Fruit fly (Drosophila melanogaster) whole organism, embryonic: ENCODE results near the gene uncNacbeta.

Source experiments
- Atf-2 ChIP-seq: fragments of 200-800 bp; sonication (Bioruptor generic); optimal IDR thresholded peaks from 2 replicates; lab custom pipeline; 2016; ENCODE audit warnings: missing biosample characterization, missing genetic modification characterization
- CG11504 ChIP-seq: fragments of 200-800 bp; sonication (Bioruptor generic); optimal IDR thresholded peaks from 3 replicates; lab custom pipeline; 2019; ENCODE audit warnings: missing biosample characterization, mild to moderate bottlenecking, missing genetic modification characterization, moderate library complexity
- CG12104 ChIP-seq: fragments of 200-800 bp; sonication (Bioruptor generic); optimal IDR thresholded peaks from 3 replicates; lab custom pipeline; 2016; ENCODE audit warnings: missing biosample characterization, missing genetic modification characterization
- CG12219 ChIP-seq: fragments of 200-800 bp; sonication (Bioruptor generic); optimal IDR thresholded peaks from 3 replicates; lab custom pipeline; 2018; ENCODE audit warnings: missing biosample characterization, mild to moderate bottlenecking, missing genetic modification characterization
- CG13296 ChIP-seq: fragments of 200-800 bp; sonication (Bioruptor generic); optimal IDR thresholded peaks from 3 replicates; lab custom pipeline; 2018; ENCODE audit warnings: missing biosample characterization, mild to moderate bottlenecking, missing genetic modification characterization
- CG1529 ChIP-seq: fragments of 200-800 bp; sonication (Bioruptor generic); optimal IDR thresholded peaks from 3 replicates; lab custom pipeline; 2018; ENCODE audit warnings: missing biosample characterization, missing genetic modification characterization
- CG15479 ChIP-seq: fragments of 200-800 bp; sonication (Bioruptor generic); optimal IDR thresholded peaks from 3 replicates; lab custom pipeline; 2019; ENCODE audit warnings: missing biosample characterization, mild to moderate bottlenecking, missing genetic modification characterization, moderate library complexity
- CG15514 ChIP-seq: fragments of 200-800 bp; sonication (Bioruptor generic); optimal IDR thresholded peaks from 3 replicates; lab custom pipeline; 2017; ENCODE audit warnings: missing biosample characterization, missing genetic modification characterization, mild to moderate bottlenecking, moderate library complexity, missing genetic modification reagents
- CG16813 ChIP-seq: fragments of 200-800 bp; sonication (Bioruptor generic); IDR thresholded peaks from 3 replicates; pipeline ENCODE4 v1.3.6; 2022; ENCODE audit warnings: missing biosample characterization, missing genetic modification characterization; ENCODE audit not compliant: partially characterized antibody
- CG31224 ChIP-seq: fragments of 200-800 bp; sonication (Bioruptor generic); IDR thresholded peaks from 2 replicates; pipeline ENCODE4 v1.3.6; 2022; ENCODE audit warnings: missing biosample characterization, missing genetic modification characterization
- CG3407 ChIP-seq: fragments of 200-800 bp; sonication (Bioruptor generic); optimal IDR thresholded peaks from 2 replicates; lab custom pipeline; 2018; ENCODE audit warnings: missing biosample characterization, mild to moderate bottlenecking, missing genetic modification characterization
- CG4282 ChIP-seq: fragments of 200-800 bp; sonication (Bioruptor generic); optimal IDR thresholded peaks from 2 replicates; lab custom pipeline; 2016; ENCODE audit warnings: missing biosample characterization, missing genetic modification characterization
- CG4424 ChIP-seq: fragments of 200-800 bp; sonication (Bioruptor generic); optimal IDR thresholded peaks from 3 replicates; lab custom pipeline; 2016; ENCODE audit warnings: missing biosample characterization, missing genetic modification characterization
- CG4617 ChIP-seq: fragments of 200-800 bp; sonication (Bioruptor generic); optimal IDR thresholded peaks from 3 replicates; lab custom pipeline; 2016; ENCODE audit warnings: missing biosample characterization, missing genetic modification characterization, borderline replicate concordance
- CG4854 ChIP-seq: fragments of 200-800 bp; sonication (Bioruptor generic); optimal IDR thresholded peaks from 2 replicates; lab custom pipeline; 2016; ENCODE audit warnings: missing biosample characterization, missing genetic modification characterization, inconsistent platforms
- CG5180 ChIP-seq: fragments of 200-800 bp; sonication (Bioruptor generic); optimal IDR thresholded peaks from 3 replicates; lab custom pipeline; 2017; ENCODE audit warnings: missing biosample characterization, missing genetic modification characterization, mild to moderate bottlenecking, moderate library complexity, missing genetic modification reagents
- CG6683 ChIP-seq: fragments of 200-800 bp; sonication (Bioruptor generic); optimal IDR thresholded peaks from 2 replicates; lab custom pipeline; 2017; ENCODE audit warnings: missing biosample characterization, mild to moderate bottlenecking, missing genetic modification characterization, missing genetic modification reagents
- CG6813 ChIP-seq: fragments of 200-800 bp; sonication (Bioruptor generic); optimal IDR thresholded peaks from 2 replicates; lab custom pipeline; 2017; ENCODE audit warnings: missing biosample characterization, missing genetic modification characterization, mild to moderate bottlenecking, moderate library complexity, missing genetic modification reagents
- CG7372 ChIP-seq: fragments of 200-800 bp; sonication (Bioruptor generic); IDR thresholded peaks from 2 replicates; pipeline ENCODE4 v1.3.6; 2022; ENCODE audit warnings: missing biosample characterization, missing genetic modification characterization
- CG8388 ChIP-seq: fragments of 200-800 bp; sonication (Bioruptor generic); optimal IDR thresholded peaks from 2 replicates; lab custom pipeline; 2019; ENCODE audit warnings: missing biosample characterization, mild to moderate bottlenecking, missing genetic modification characterization, moderate library complexity
- CG9437 ChIP-seq: fragments of 200-800 bp; sonication (Bioruptor generic); optimal IDR thresholded peaks from 2 replicates; lab custom pipeline; 2018; ENCODE audit warnings: missing biosample characterization, mild to moderate bottlenecking, missing genetic modification characterization
- CHES-1-like ChIP-seq: fragments of 200-800 bp; sonication (Bioruptor generic); optimal IDR thresholded peaks from 2 replicates; lab custom pipeline; 2016; ENCODE audit warnings: missing biosample characterization, missing genetic modification characterization
- Camta ChIP-seq: fragments of 200-800 bp; sonication (Bioruptor generic); optimal IDR thresholded peaks from 2 replicates; lab custom pipeline; 2016; ENCODE audit warnings: missing biosample characterization, missing genetic modification characterization
- Deaf1 ChIP-seq: fragments of 200-800 bp; optimal IDR thresholded peaks from 3 replicates; lab custom pipeline; 2019; ENCODE audit warnings: missing biosample characterization, mild to moderate bottlenecking, missing genetic modification characterization, moderate library complexity
- Dip3 ChIP-seq: fragments of 200-800 bp; sonication (Bioruptor generic); optimal IDR thresholded peaks from 3 replicates; lab custom pipeline; 2016; ENCODE audit warnings: missing biosample characterization, missing genetic modification characterization
- Myb ChIP-seq: fragments of 200-800 bp; sonication (Bioruptor generic); optimal IDR thresholded peaks from 2 replicates; lab custom pipeline; 2016; ENCODE audit warnings: missing biosample characterization, missing genetic modification characterization
- NfI ChIP-seq: fragments of 200-800 bp; sonication (Bioruptor generic); optimal IDR thresholded peaks from 3 replicates; lab custom pipeline; 2018; ENCODE audit warnings: missing biosample characterization, mild to moderate bottlenecking, missing genetic modification characterization, moderate library complexity
- Opbp ChIP-seq: fragments of 200-800 bp; sonication (Bioruptor generic); IDR thresholded peaks from 3 replicates; pipeline ENCODE4 v1.3.6; 2022; ENCODE audit warnings: missing biosample characterization, missing genetic modification characterization; ENCODE audit not compliant: partially characterized antibody
- al ChIP-seq: fragments of 200-800 bp; sonication (Bioruptor generic); IDR thresholded peaks from 2 replicates; pipeline ENCODE4 v1.3.6; 2022; ENCODE audit warnings: missing biosample characterization, missing genetic modification characterization
- ap ChIP-seq: fragments of 200-800 bp; sonication (Bioruptor generic); IDR thresholded peaks from 2 replicates; pipeline ENCODE4 v1.3.6; 2022; ENCODE audit warnings: missing biosample characterization, missing genetic modification characterization
- ara ChIP-seq: fragments of 200-800 bp; sonication (Bioruptor generic); IDR thresholded peaks from 2 replicates; pipeline ENCODE4 v1.3.6; 2022; ENCODE audit warnings: missing biosample characterization, missing genetic modification characterization
- bsh ChIP-seq, 2 experiments: fragments of 200-800 bp; sonication (Bioruptor generic); optimal IDR thresholded peaks; 2 replicates each; lab custom pipeline; 2017 to 2018; ENCODE audit warnings: mild to moderate bottlenecking in 2 of 2, missing biosample characterization in 2 of 2, missing genetic modification characterization in 2 of 2, moderate library complexity in 1 of 2
- cato ChIP-seq: fragments of 200-800 bp; sonication (Bioruptor generic); optimal IDR thresholded peaks from 2 replicates; lab custom pipeline; 2016; ENCODE audit warnings: missing biosample characterization, missing genetic modification characterization, borderline replicate concordance
- caup ChIP-seq: fragments of 200-800 bp; sonication (Bioruptor generic); optimal IDR thresholded peaks from 3 replicates; lab custom pipeline; 2017; ENCODE audit warnings: missing biosample characterization, mild to moderate bottlenecking, missing genetic modification characterization, moderate library complexity; ENCODE audit not compliant: severe bottlenecking
- crol ChIP-seq: fragments of 200-800 bp; sonication (Bioruptor generic); IDR thresholded peaks from 2 replicates; pipeline ENCODE4 v1.3.6; 2022; ENCODE audit warnings: missing biosample characterization, missing genetic modification characterization
- dmrt11E ChIP-seq: fragments of 200-800 bp; sonication (Bioruptor generic); optimal IDR thresholded peaks from 3 replicates; lab custom pipeline; 2018; ENCODE audit warnings: missing biosample characterization, mild to moderate bottlenecking, missing genetic modification characterization, moderate library complexity
- en ChIP-seq: fragments of 200-800 bp; sonication (Bioruptor generic); optimal IDR thresholded peaks from 2 replicates; lab custom pipeline; 2016; ENCODE audit warnings: missing biosample characterization, missing genetic modification characterization
- fd3F ChIP-seq: fragments of 200-800 bp; sonication (Bioruptor generic); optimal IDR thresholded peaks from 2 replicates; lab custom pipeline; 2018; ENCODE audit warnings: missing biosample characterization, mild to moderate bottlenecking, missing genetic modification characterization, moderate library complexity
- fd64A ChIP-seq: fragments of 200-800 bp; sonication (Bioruptor generic); optimal IDR thresholded peaks from 3 replicates; lab custom pipeline; 2018; ENCODE audit warnings: missing biosample characterization, mild to moderate bottlenecking, missing genetic modification characterization
- gcm ChIP-seq: fragments of 200-800 bp; sonication (Bioruptor generic); optimal IDR thresholded peaks from 2 replicates; lab custom pipeline; 2019; ENCODE audit warnings: missing biosample characterization, mild to moderate bottlenecking, missing genetic modification characterization, moderate library complexity
- grn ChIP-seq: fragments of 200-800 bp; sonication (Bioruptor generic); optimal IDR thresholded peaks from 3 replicates; lab custom pipeline; 2017; ENCODE audit warnings: missing biosample characterization, missing genetic modification characterization
- knrl ChIP-seq: fragments of 200-800 bp; sonication (Bioruptor generic); IDR thresholded peaks from 3 replicates; pipeline ENCODE4 v1.3.6; 2022; ENCODE audit warnings: missing biosample characterization, missing genetic modification characterization; ENCODE audit not compliant: partially characterized antibody
- pfk ChIP-seq: fragments of 200-800 bp; sonication (Bioruptor generic); optimal IDR thresholded peaks from 2 replicates; lab custom pipeline; 2018; ENCODE audit warnings: missing biosample characterization, mild to moderate bottlenecking, missing genetic modification characterization, moderate library complexity
- run ChIP-seq: fragments of 200-800 bp; sonication (Bioruptor generic); optimal IDR thresholded peaks from 3 replicates; lab custom pipeline; 2018; ENCODE audit warnings: missing biosample characterization, mild to moderate bottlenecking, missing genetic modification characterization
- sd ChIP-seq: fragments of 200-800 bp; sonication (Bioruptor generic); optimal IDR thresholded peaks from 3 replicates; lab custom pipeline; 2018; ENCODE audit warnings: missing biosample characterization, mild to moderate bottlenecking, missing genetic modification characterization, moderate library complexity
- sna ChIP-seq: fragments of 200-800 bp; sonication (Bioruptor generic); IDR thresholded peaks from 2 replicates; pipeline ENCODE4 v1.3.6; 2022; ENCODE audit warnings: missing biosample characterization, missing genetic modification characterization; ENCODE audit not compliant: partially characterized antibody
- sqz ChIP-seq: fragments of 200-800 bp; sonication (Bioruptor generic); optimal IDR thresholded peaks from 3 replicates; lab custom pipeline; 2018; ENCODE audit warnings: missing biosample characterization, mild to moderate bottlenecking, missing genetic modification characterization
- ssp ChIP-seq: fragments of 200-800 bp; sonication (Bioruptor generic); IDR thresholded peaks from 2 replicates; pipeline ENCODE4 v1.3.6; 2022; ENCODE audit warnings: missing biosample characterization, missing genetic modification characterization
- wdn ChIP-seq: fragments of 200-800 bp; sonication (Bioruptor generic); IDR thresholded peaks from 2 replicates; pipeline ENCODE4 v1.3.6; 2022; ENCODE audit warnings: missing biosample characterization, missing genetic modification characterization

The uncNacbeta gene

dm6 chr2L:540572-541210, 22.9 kb downstream of the uncNacbeta start (continued):
- TF ChIP-seq fd64A (no peak), CG4617 (no peak), ara (GFP tag; lab: Robert Waterston, UW) (no peak), CG6683 (no peak), CG1529 (no peak), en (GFP tag; lab: Kevin White, UChicago) (no peak), caup (GFP tag; lab: Kevin White, UChicago) (peak; percentile 8), CG6813 (peak; percentile 17), CG15514 (GFP tag; lab: Kevin White, UChicago) (peak; percentile 29), CG4282 (no peak), CG7372 (GFP tag; lab: Robert Waterston, UW) (no peak), pfk (GFP tag; lab: Kevin White, UChicago) (no peak), CG4424 (GFP tag; lab: Kevin White, UChicago) (no peak), CG16813 (GFP tag; lab: Robert Waterston, UW) (peak; percentile 58; the same call in 1 of the 3 replicates), sd (tag; lab: Kevin White, UChicago) (peak; percentile 92), Myb (GFP tag; lab: Kevin White, UChicago) (peak; percentile 100), run (tag; lab: Kevin White, UChicago) (peak; percentile 45), knrl (peak; percentile 55; the same call in 2 of the 3 replicates), ap (GFP tag; lab: Robert Waterston, UW) (no peak), CG15479 (GFP tag; lab: Kevin White, UChicago) (no peak), NfI (GFP tag; lab: Kevin White, UChicago) (peak; percentile 19), CG12219 (GFP tag; lab: Kevin White, UChicago) (peak; percentile 30), cato (GFP tag; lab: Kevin White, UChicago) (no peak), Deaf1 (peak; percentile 26), Camta (no peak), fd3F (GFP tag; lab: Kevin White, UChicago) (no peak), CG9437 (GFP tag; lab: Kevin White, UChicago) (no peak), gcm (GFP tag; lab: Kevin White, UChicago) (peak; percentile 58), Atf-2 (GFP tag; lab: Kevin White, UChicago) (no peak), sqz (no peak), sna (GFP tag; lab: Robert Waterston, UW) (peak; percentile 54; the same call in 1 of the 2 replicates), CG12104 (GFP tag; lab: Kevin White, UChicago) (no peak), dmrt11E (tag; lab: Kevin White, UChicago) (no peak), CG13296 (no peak), wdn (GFP tag; lab: Robert Waterston, UW) (no peak), Opbp (GFP tag; lab: Robert Waterston, UW) (peak; percentile 37; the same call in 2 of the 3 replicates), CG11504 (peak; percentile 29), CG5180 (GFP tag; lab: Kevin White, UChicago) (no peak), CG3407 (GFP tag; lab: Kevin White, UChicago) (no peak)

dm6 chr2L:533734-534133, 29.9 kb downstream of the uncNacbeta start:
- TF ChIP-seq grn (peak; percentile 81), crol (GFP tag; lab: Robert Waterston, UW) (peak; percentile 79), Dip3 (GFP tag; lab: Kevin White, UChicago) (no peak), CHES-1-like (no peak), CG31224 (GFP tag; lab: Robert Waterston, UW) (no peak), CG8388 (no peak), ssp (GFP tag; lab: Robert Waterston, UW) (no peak), CG4854 (GFP tag; lab: Kevin White, UChicago) (no peak), al (GFP tag; lab: Robert Waterston, UW) (no peak), bsh (GFP tag; optimal IDR thresholded peaks at IDR 0.05; lab: Kevin White, UChicago) (no peak)
